Fruit fly (Drosophila melanogaster) whole organism, embryonic: Measurements from ENCODE around the gene mgr.
A peak's percentile ranks its signal among the peaks of the same experiment; 100 is the strongest.

Experiments used
- Adf1 ChIP-seq: fragments of 200-800 bp; sonication (Bioruptor generic); IDR thresholded peaks from 2 replicates; pipeline ENCODE4 v1.3.6; 2022; ENCODE audit warnings: missing biosample characterization, missing genetic modification characterization
- CG10147 ChIP-seq: fragments of 200-800 bp; sonication (Bioruptor generic); optimal IDR thresholded peaks from 2 replicates; lab custom pipeline; 2019; ENCODE audit warnings: missing biosample characterization, mild to moderate bottlenecking, missing genetic modification characterization, moderate library complexity
- CG10462 ChIP-seq: fragments of 200-800 bp; sonication (Bioruptor generic); optimal IDR thresholded peaks from 2 replicates; lab custom pipeline; 2016; ENCODE audit warnings: missing biosample characterization, missing genetic modification characterization
- CG10959 ChIP-seq: fragments of 200-800 bp; sonication (Bioruptor generic); IDR thresholded peaks from 2 replicates; pipeline ENCODE4 v1.3.6; 2022; ENCODE audit warnings: missing biosample characterization, missing genetic modification characterization
- CG11247 ChIP-seq: fragments of 200-800 bp; sonication (Bioruptor generic); IDR thresholded peaks from 2 replicates; pipeline ENCODE4 v1.3.6; 2022; ENCODE audit warnings: missing biosample characterization, missing genetic modification characterization
- CG11398 ChIP-seq: fragments of 200-800 bp; sonication (Bioruptor generic); optimal IDR thresholded peaks from 2 replicates; lab custom pipeline; 2016; ENCODE audit warnings: missing biosample characterization, missing genetic modification characterization
- CG14050 ChIP-seq: fragments of 200-800 bp; sonication (Bioruptor generic); IDR thresholded peaks from 3 replicates; pipeline ENCODE4 v1.3.6; 2022; ENCODE audit warnings: missing biosample characterization, missing genetic modification characterization
- CG15479 ChIP-seq: fragments of 200-800 bp; sonication (Bioruptor generic); optimal IDR thresholded peaks from 3 replicates; lab custom pipeline; 2019; ENCODE audit warnings: missing biosample characterization, mild to moderate bottlenecking, missing genetic modification characterization, moderate library complexity
- CG2120 ChIP-seq: fragments of 200-800 bp; sonication (Bioruptor generic); optimal IDR thresholded peaks from 3 replicates; lab custom pipeline; 2016; ENCODE audit warnings: missing biosample characterization, missing genetic modification characterization
- CG2202 ChIP-seq: fragments of 200-800 bp; sonication (Bioruptor generic); optimal IDR thresholded peaks from 2 replicates; lab custom pipeline; 2018; ENCODE audit warnings: missing biosample characterization, mild to moderate bottlenecking, missing genetic modification characterization
- CG4617 ChIP-seq: fragments of 200-800 bp; sonication (Bioruptor generic); optimal IDR thresholded peaks from 3 replicates; lab custom pipeline; 2016; ENCODE audit warnings: missing biosample characterization, missing genetic modification characterization, borderline replicate concordance
- CG4820 ChIP-seq: fragments of 200-800 bp; sonication (Bioruptor generic); optimal IDR thresholded peaks from 3 replicates; lab custom pipeline; 2016; ENCODE audit warnings: missing biosample characterization, missing genetic modification characterization
- CG7745 ChIP-seq: fragments of 200-800 bp; sonication (Bioruptor generic); optimal IDR thresholded peaks from 2 replicates; lab custom pipeline; 2018; ENCODE audit warnings: missing biosample characterization, mild to moderate bottlenecking, missing genetic modification characterization, moderate library complexity
- CG8089 ChIP-seq: fragments of 200-800 bp; sonication (Bioruptor generic); optimal IDR thresholded peaks from 3 replicates; lab custom pipeline; 2016; ENCODE audit warnings: missing biosample characterization, missing genetic modification characterization
- CTCF ChIP-seq: fragments of 200-800 bp; sonication (Bioruptor generic); optimal IDR thresholded peaks from 2 replicates; lab custom pipeline; 2017; ENCODE audit warnings: missing biosample characterization, mild to moderate bottlenecking, missing genetic modification characterization, moderate library complexity
- Camta ChIP-seq: fragments of 200-800 bp; sonication (Bioruptor generic); optimal IDR thresholded peaks from 2 replicates; lab custom pipeline; 2016; ENCODE audit warnings: missing biosample characterization, missing genetic modification characterization
- D ChIP-seq, 2 experiments: fragments of 200-800 bp in 1 of 2; fragments of >200 bp in 1 of 2; sonication (Bioruptor generic) in 1 of 2; optimal IDR thresholded peaks; 2 replicates in 1 of 2; 3 replicates in 1 of 2; lab custom pipeline; 2017; ENCODE audit warnings: mild to moderate bottlenecking in 1 of 2, missing biosample characterization in 1 of 2, missing genetic modification characterization in 1 of 2, missing genetic modification reagents in 1 of 2
- Deaf1 ChIP-seq: fragments of 200-800 bp; optimal IDR thresholded peaks from 3 replicates; lab custom pipeline; 2019; ENCODE audit warnings: missing biosample characterization, mild to moderate bottlenecking, missing genetic modification characterization, moderate library complexity
- Doc2 ChIP-seq: fragments of 200-800 bp; sonication (Bioruptor generic); IDR thresholded peaks from 2 replicates; pipeline ENCODE4 v1.3.6; 2022; ENCODE audit warnings: missing biosample characterization, missing genetic modification characterization
- Gsc ChIP-seq: fragments of 200-800 bp; sonication (Bioruptor generic); IDR thresholded peaks from 2 replicates; pipeline ENCODE4 v1.3.6; 2022; ENCODE audit warnings: missing biosample characterization, missing genetic modification characterization
- Hey ChIP-seq: fragments of 200-800 bp; sonication (Bioruptor generic); optimal IDR thresholded peaks from 3 replicates; lab custom pipeline; 2018; ENCODE audit warnings: missing biosample characterization, mild to moderate bottlenecking, missing genetic modification characterization
- Lim3 ChIP-seq: fragments of 200-800 bp; sonication (Bioruptor generic); IDR thresholded peaks from 2 replicates; pipeline ENCODE4 v1.3.6; 2022; ENCODE audit warnings: missing biosample characterization, missing genetic modification characterization
- NK7.1 ChIP-seq: fragments of 200-800 bp; sonication (Bioruptor generic); optimal IDR thresholded peaks from 3 replicates; lab custom pipeline; 2016; ENCODE audit warnings: missing biosample characterization, missing genetic modification characterization
- Nf-YB ChIP-seq: fragments of 200-800 bp; sonication (Bioruptor generic); optimal IDR thresholded peaks from 3 replicates; lab custom pipeline; 2019; ENCODE audit warnings: missing biosample characterization, mild to moderate bottlenecking, missing genetic modification characterization, moderate library complexity
- Opbp ChIP-seq: fragments of 200-800 bp; sonication (Bioruptor generic); IDR thresholded peaks from 3 replicates; pipeline ENCODE4 v1.3.6; 2022; ENCODE audit warnings: missing biosample characterization, missing genetic modification characterization; ENCODE audit not compliant: partially characterized antibody
- Rfx ChIP-seq: fragments of 200-800 bp; sonication (Bioruptor generic); IDR thresholded peaks from 2 replicates; pipeline ENCODE4 v1.3.6; 2022; ENCODE audit warnings: missing biosample characterization, missing genetic modification characterization
- ac ChIP-seq: fragments of 200-800 bp; sonication (Bioruptor generic); optimal IDR thresholded peaks from 3 replicates; lab custom pipeline; 2017; ENCODE audit warnings: missing biosample characterization, mild to moderate bottlenecking, missing genetic modification characterization
- ash1 ChIP-seq: fragments of 200-800 bp; sonication (Bioruptor generic); optimal IDR thresholded peaks from 2 replicates; lab custom pipeline; 2018; ENCODE audit warnings: missing biosample characterization, mild to moderate bottlenecking, missing genetic modification characterization
- bcd ChIP-seq: fragments of 200-800 bp; sonication (Bioruptor generic); optimal IDR thresholded peaks from 2 replicates; lab custom pipeline; 2017; ENCODE audit warnings: missing biosample characterization, mild to moderate bottlenecking, missing genetic modification characterization
- bigmax ChIP-seq: fragments of 200-800 bp; sonication (Bioruptor generic); optimal IDR thresholded peaks from 2 replicates; lab custom pipeline; 2018; ENCODE audit warnings: missing biosample characterization, mild to moderate bottlenecking, missing genetic modification characterization
- cato ChIP-seq: fragments of 200-800 bp; sonication (Bioruptor generic); optimal IDR thresholded peaks from 2 replicates; lab custom pipeline; 2016; ENCODE audit warnings: missing biosample characterization, missing genetic modification characterization, borderline replicate concordance
- ci ChIP-seq: fragments of 200-800 bp; sonication (Bioruptor generic); IDR thresholded peaks from 3 replicates; pipeline ENCODE4 v1.3.6; 2022; ENCODE audit warnings: missing biosample characterization, missing genetic modification characterization
- da ChIP-seq: fragments of 200-800 bp; sonication (Bioruptor generic); optimal IDR thresholded peaks from 2 replicates; lab custom pipeline; 2016; ENCODE audit warnings: missing biosample characterization, missing genetic modification characterization
- dmrt99B ChIP-seq: fragments of 200-800 bp; sonication (Bioruptor generic); optimal IDR thresholded peaks from 2 replicates; lab custom pipeline; 2018; ENCODE audit warnings: missing biosample characterization, mild to moderate bottlenecking, missing genetic modification characterization, moderate library complexity
- fd102C ChIP-seq: fragments of 200-800 bp; sonication (Bioruptor generic); optimal IDR thresholded peaks from 2 replicates; lab custom pipeline; 2018; ENCODE audit warnings: missing biosample characterization, mild to moderate bottlenecking, missing genetic modification characterization, moderate library complexity
- fd3F ChIP-seq: fragments of 200-800 bp; sonication (Bioruptor generic); optimal IDR thresholded peaks from 2 replicates; lab custom pipeline; 2018; ENCODE audit warnings: missing biosample characterization, mild to moderate bottlenecking, missing genetic modification characterization, moderate library complexity
- grn ChIP-seq: fragments of 200-800 bp; sonication (Bioruptor generic); optimal IDR thresholded peaks from 3 replicates; lab custom pipeline; 2017; ENCODE audit warnings: missing biosample characterization, missing genetic modification characterization
- h ChIP-seq: fragments of >200 bp; optimal IDR thresholded peaks from 2 replicates; lab custom pipeline; 2017
- her ChIP-seq: fragments of 200-800 bp; sonication (Bioruptor generic); optimal IDR thresholded peaks from 2 replicates; lab custom pipeline; 2016; ENCODE audit warnings: missing biosample characterization, missing genetic modification characterization
- nerfin-1 ChIP-seq: fragments of 200-800 bp; sonication (Bioruptor generic); optimal IDR thresholded peaks from 3 replicates; lab custom pipeline; 2019; ENCODE audit warnings: missing biosample characterization, mild to moderate bottlenecking, missing genetic modification characterization, moderate library complexity
- oc ChIP-seq: fragments of 200-800 bp; sonication (Bioruptor generic); optimal IDR thresholded peaks from 2 replicates; lab custom pipeline; 2018; ENCODE audit warnings: missing biosample characterization, mild to moderate bottlenecking, missing genetic modification characterization, moderate library complexity
- odd ChIP-seq: fragments of 200-800 bp; sonication (Bioruptor generic); optimal IDR thresholded peaks from 2 replicates; lab custom pipeline; 2017; ENCODE audit warnings: missing biosample characterization, mild to moderate bottlenecking, missing genetic modification characterization
- pita ChIP-seq: fragments of 200-800 bp; sonication (Bioruptor generic); optimal IDR thresholded peaks from 2 replicates; lab custom pipeline; 2017; ENCODE audit warnings: missing biosample characterization, mild to moderate bottlenecking, missing genetic modification characterization
- pros ChIP-seq: fragments of 200-800 bp; sonication (Bioruptor generic); optimal IDR thresholded peaks from 3 replicates; lab custom pipeline; 2019; ENCODE audit warnings: missing biosample characterization, mild to moderate bottlenecking, missing genetic modification characterization, moderate library complexity
- pum ChIP-seq: fragments of 200-800 bp; sonication (Bioruptor generic); optimal IDR thresholded peaks from 2 replicates; lab custom pipeline; 2016; ENCODE audit warnings: missing biosample characterization, missing genetic modification characterization
- sd ChIP-seq: fragments of 200-800 bp; sonication (Bioruptor generic); optimal IDR thresholded peaks from 3 replicates; lab custom pipeline; 2018; ENCODE audit warnings: missing biosample characterization, mild to moderate bottlenecking, missing genetic modification characterization, moderate library complexity
- sisA ChIP-seq: fragments of 200-800 bp; sonication (Bioruptor generic); IDR thresholded peaks from 2 replicates; pipeline ENCODE4 v1.3.6; 2022; ENCODE audit warnings: missing biosample characterization, missing genetic modification characterization
- tup ChIP-seq: fragments of 200-800 bp; sonication (Bioruptor generic); optimal IDR thresholded peaks from 2 replicates; lab custom pipeline; 2016; ENCODE audit warnings: missing biosample characterization, mild to moderate bottlenecking, missing genetic modification characterization, moderate library complexity
- zen ChIP-seq: fragments of 200-800 bp; sonication (Bioruptor generic); optimal IDR thresholded peaks from 3 replicates; lab custom pipeline; 2018; ENCODE audit warnings: missing biosample characterization, mild to moderate bottlenecking, missing genetic modification characterization, moderate library complexity
- zen2 ChIP-seq: fragments of 200-800 bp; sonication (Bioruptor generic); IDR thresholded peaks from 3 replicates; pipeline ENCODE4 v1.3.6; 2022; ENCODE audit warnings: missing biosample characterization, missing genetic modification characterization; ENCODE audit not compliant: partially characterized antibody

mgr gene

DNA sequence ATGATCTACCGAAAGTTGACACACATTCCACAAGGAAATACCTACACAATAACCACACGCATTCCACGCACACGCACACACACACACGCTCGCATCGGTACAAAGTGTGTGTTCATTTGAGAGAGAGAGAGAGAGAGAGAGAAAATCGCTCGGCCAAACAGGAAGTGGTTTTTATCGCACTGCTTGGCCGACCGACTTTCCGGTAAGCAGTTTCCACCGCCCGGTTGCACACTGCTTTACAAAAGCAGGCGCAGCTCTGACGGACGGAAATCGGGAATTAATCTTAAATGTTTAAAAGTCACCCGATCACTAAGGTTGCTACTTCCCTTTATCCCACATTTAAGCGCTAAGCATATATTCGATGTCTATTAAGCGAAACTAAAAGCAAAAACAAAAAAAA is 16.9 kb downstream of the mgr start (continued):
- no peak for TF ChIP-seq grn

DNA sequence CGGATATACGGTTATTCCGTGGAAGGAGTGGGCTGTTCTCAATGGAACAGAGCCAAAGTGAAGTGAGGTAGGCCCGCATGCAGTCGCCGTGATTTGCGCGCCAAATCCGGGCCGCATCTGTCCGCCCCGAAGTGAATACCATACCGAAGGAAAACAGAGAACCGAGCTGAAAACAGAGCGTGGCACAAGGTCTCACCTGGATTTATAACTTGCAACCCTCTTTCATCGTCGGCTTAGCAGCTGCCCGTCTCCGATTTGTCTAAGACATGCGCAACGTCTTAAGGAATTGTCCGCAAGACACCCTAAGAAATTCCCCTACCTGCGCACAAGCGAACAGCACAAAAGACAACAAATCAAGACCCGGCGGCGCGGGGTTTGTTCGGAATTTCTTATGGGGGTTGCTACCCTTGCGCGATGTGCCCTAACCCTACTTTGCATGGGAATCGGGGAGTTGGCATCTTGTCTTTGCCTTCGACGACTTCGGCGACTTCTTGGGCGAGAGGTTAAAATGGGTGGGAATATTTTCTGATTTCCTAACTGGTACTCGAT is 31.0 kb downstream of the mgr start:
- TF ChIP-seq CG10147 (GFP tag; lab: Kevin White, UChicago), result no peak
- no peak for TF ChIP-seq Doc2 (GFP tag; lab: Robert Waterston, UW)
- TF ChIP-seq CTCF, result no peak
- no peak for TF ChIP-seq CG7745
- TF ChIP-seq Nf-YB (GFP tag; lab: Kevin White, UChicago), result peak; percentile 82
- no peak for TF ChIP-seq tup
- no peak for TF ChIP-seq fd3F (GFP tag; lab: Kevin White, UChicago)
- TF ChIP-seq sd (tag; lab: Kevin White, UChicago), result peak; percentile 32
- TF ChIP-seq CG4820 (GFP tag; lab: Kevin White, UChicago), result no peak
- TF ChIP-seq odd (GFP tag; lab: Kevin White, UChicago), result no peak
- no peak for TF ChIP-seq Adf1 (GFP tag; lab: Robert Waterston, UW)
- TF ChIP-seq oc (tag; lab: Kevin White, UChicago), result peak; percentile 16
- TF ChIP-seq bigmax, result peak; percentile 41
- TF ChIP-seq CG2202, result no peak
- TF ChIP-seq sisA (GFP tag; lab: Robert Waterston, UW), result no peak
- no peak for TF ChIP-seq pum (GFP tag; lab: Kevin White, UChicago)
- no peak for TF ChIP-seq CG10959
- TF ChIP-seq CG8089, result no peak
- no peak for TF ChIP-seq Opbp (GFP tag; lab: Robert Waterston, UW)
- no peak for TF ChIP-seq ash1 (GFP tag; lab: Kevin White, UChicago)
- TF ChIP-seq pita (GFP tag; lab: Kevin White, UChicago), result no peak
- TF ChIP-seq CG4617 (GFP tag; lab: Kevin White, UChicago), result no peak
- no peak for TF ChIP-seq her
- peak; percentile 11 for TF ChIP-seq nerfin-1 (tag; lab: Kevin White, UChicago)
- no peak for TF ChIP-seq CG2120 (GFP tag; lab: Kevin White, UChicago)
- no peak for TF ChIP-seq bcd (GFP tag; lab: Kevin White, UChicago)
- TF ChIP-seq ac (GFP tag; lab: Kevin White, UChicago), result peak; percentile 66
- TF ChIP-seq CG11398, result no peak
- TF ChIP-seq Camta (GFP tag; lab: Kevin White, UChicago), result no peak
- TF ChIP-seq fd102C, result no peak
- no peak for TF ChIP-seq Lim3 (GFP tag; lab: Robert Waterston, UW)
- TF ChIP-seq Gsc (GFP tag; lab: Robert Waterston, UW), result no peak
- no peak for TF ChIP-seq CG14050
- TF ChIP-seq da (GFP tag; lab: Kevin White, UChicago), result no peak
- peak; percentile 74 for TF ChIP-seq CG15479 (GFP tag; lab: Kevin White, UChicago)
- no peak for TF ChIP-seq h (lab: Kevin White, UChicago)
- TF ChIP-seq dmrt99B (tag; lab: Kevin White, UChicago), result no peak
- TF ChIP-seq NK7.1 (GFP tag; lab: Kevin White, UChicago), result no peak
- no peak for TF ChIP-seq zen2 (GFP tag; lab: Robert Waterston, UW)
- TF ChIP-seq pros (GFP tag; lab: Kevin White, UChicago), result peak; percentile 100
- TF ChIP-seq CG11247 (GFP tag; lab: Robert Waterston, UW), result no peak
- TF ChIP-seq Rfx (GFP tag; lab: Robert Waterston, UW), result no peak
- TF ChIP-seq ci (GFP tag; lab: Robert Waterston, UW), result 0 out of 3 replicates have a peak, but pooled peaks have one; percentile 33
- TF ChIP-seq Hey (tag; lab: Kevin White, UChicago), result no peak
- TF ChIP-seq Deaf1 (tag; lab: Kevin White, UChicago), result peak; percentile 68
- TF ChIP-seq CG10462, result no peak
- peak; percentile 17 for TF ChIP-seq D (optimal IDR thresholded peaks at IDR 0.05; lab: Kevin White, UChicago)
- no peak for TF ChIP-seq D (GFP tag; optimal IDR thresholded peaks at IDR 0.05; lab: Kevin White, UChicago)
- no peak for TF ChIP-seq cato (GFP tag; lab: Kevin White, UChicago)
- no peak for TF ChIP-seq zen (tag; lab: Kevin White, UChicago)
